Worm (Caenorhabditis elegans) whole organism, late embryonic: Measurements from ENCODE around the gene fbxb-52.

Experiments
- Y22D7AL.16 ChIP-seq: sonication (generic microtip); optimal IDR thresholded peaks from 2 replicates; lab custom pipeline; 2016; ENCODE audit warnings: missing genetic modification characterization, missing compliant biosample characterization
- ets-4 ChIP-seq: sonication (generic microtip); optimal IDR thresholded peaks from 2 replicates; lab custom pipeline; 2016; ENCODE audit warnings: missing genetic modification characterization, missing compliant biosample characterization
- hlh-15 ChIP-seq: sonication (generic microtip); optimal IDR thresholded peaks from 2 replicates; lab custom pipeline; 2016; ENCODE audit warnings: missing genetic modification characterization, missing compliant biosample characterization
- lim-6 ChIP-seq: sonication (generic microtip); optimal IDR thresholded peaks from 2 replicates; lab custom pipeline; 2016; ENCODE audit warnings: missing genetic modification characterization, missing compliant biosample characterization
- lin-11 ChIP-seq: fragments of 200-800 bp; sonication (Bioruptor generic); optimal IDR thresholded peaks from 2 replicates; lab custom pipeline; 2018; ENCODE audit warnings: mild to moderate bottlenecking, missing genetic modification characterization, missing compliant biosample characterization
- nhr-11 ChIP-seq: fragments of 150-350 bp; optimal IDR thresholded peaks from 2 replicates; lab custom pipeline; 2014; ENCODE audit warnings: missing biosample characterization, missing genetic modification characterization
- pha-4 ChIP-seq: fragments of 150-350 bp; optimal IDR thresholded peaks from 2 replicates; lab custom pipeline; 2018; ENCODE audit warnings: missing biosample characterization, missing genetic modification reagents, missing genetic modification characterization
- pqm-1 ChIP-seq: sonication (generic microtip); optimal IDR thresholded peaks from 2 replicates; lab custom pipeline; 2016; ENCODE audit warnings: missing genetic modification characterization, missing compliant biosample characterization
- ref-2 ChIP-seq: sonication (generic microtip); optimal IDR thresholded peaks from 2 replicates; lab custom pipeline; 2016; ENCODE audit warnings: missing genetic modification characterization, missing compliant biosample characterization
- sox-4 ChIP-seq: sonication (generic microtip); optimal IDR thresholded peaks from 2 replicates; lab custom pipeline; 2017; ENCODE audit warnings: mild to moderate bottlenecking, missing genetic modification characterization, inconsistent platforms, missing compliant biosample characterization
- tbx-2 ChIP-seq: sonication (generic microtip); optimal IDR thresholded peaks from 2 replicates; lab custom pipeline; 2016; ENCODE audit warnings: missing genetic modification characterization, missing compliant biosample characterization
- tbx-7 ChIP-seq: sonication (generic microtip); optimal IDR thresholded peaks from 2 replicates; lab custom pipeline; 2016; ENCODE audit warnings: missing genotype, missing genetic modification characterization, missing compliant biosample characterization
- ztf-16 ChIP-seq: sonication (generic microtip); optimal IDR thresholded peaks from 2 replicates; lab custom pipeline; 2017; ENCODE audit warnings: missing genetic modification characterization, missing compliant biosample characterization

- no peak for TF ChIP-seq pha-4 (tag; lab: Kevin White, UChicago)
- TF ChIP-seq tbx-2: no peak
- no peak for TF ChIP-seq tbx-7 (tag; lab: Kevin White, UChicago)
- no peak for TF ChIP-seq lin-11 (tag; lab: Kevin White, UChicago)
- no peak for TF ChIP-seq pqm-1 (tag; lab: Kevin White, UChicago)
- TF ChIP-seq sox-4 (tag; lab: Kevin White, UChicago): no peak
- no peak for TF ChIP-seq Y22D7AL.16
- no peak for TF ChIP-seq lim-6
- no peak for TF ChIP-seq hlh-15 (tag; lab: Kevin White, UChicago)
- TF ChIP-seq ets-4 (tag; lab: Kevin White, UChicago): no peak
- TF ChIP-seq nhr-11 (tag; lab: Kevin White, UChicago): no peak
- no peak for TF ChIP-seq ref-2 (tag; lab: Kevin White, UChicago)
- TF ChIP-seq ztf-16 (tag; lab: Kevin White, UChicago): no peak
These were observed 39.4 kb upstream of the fbxb-52 start, which contains the start of gene T07H3.7 for ce11 chrII:1589845-1590244.
